Fruit fly (Drosophila melanogaster): ENCODE results near the gene Ccp84Ab.

dm6 chr3R:6672303-6673007, 30.2 kb downstream of the Ccp84Ab start:
- TF ChIP-seq OdsH (GFP tag; optimal IDR thresholded peaks at IDR 0.05) (no peak), achi (GFP tag; optimal IDR thresholded peaks at IDR 0.05) (no peak), Met (GFP tag; optimal IDR thresholded peaks at IDR 0.05) (no peak), pdm3 (GFP tag; optimal IDR thresholded peaks at IDR 0.05) (no peak)

Measured in whole organism, prepupa.